Fruit fly (Drosophila melanogaster): ENCODE results near the gene tw.

Gene tw

dm6 chrX:792923-793322 lies 8.4 kb downstream of the tw start, which contains the start of gene CG16989:
Gene CG16989 (plus strand): TSS chrX:793147.
- TF ChIP-seq lola (GFP tag; optimal IDR thresholded peaks at IDR 0.05) (no peak), usp (GFP tag; optimal IDR thresholded peaks at IDR 0.05) (no peak), Hr83 (GFP tag; optimal IDR thresholded peaks at IDR 0.05; ENCODE audit: poor library complexity, severe bottlenecking) (no peak), foxo (GFP tag; optimal IDR thresholded peaks at IDR 0.05) (no peak), Rel (GFP tag; optimal IDR thresholded peaks at IDR 0.05) (no peak), Rel (tag; optimal IDR thresholded peaks at IDR 0.05) (no peak), psq (GFP tag; optimal IDR thresholded peaks at IDR 0.05) (no peak)

- TF ChIP-seq Rel (GFP tag; optimal IDR thresholded peaks at IDR 0.05) (no peak), Rel (tag; optimal IDR thresholded peaks at IDR 0.05) (peak; percentile 75), dmrt93B (GFP tag; optimal IDR thresholded peaks at IDR 0.05) (no peak), N (GFP tag; optimal IDR thresholded peaks at IDR 0.05) (no peak), foxo (GFP tag; optimal IDR thresholded peaks at IDR 0.05) (peak; percentile 32 to 63), CG32264 (GFP tag; optimal IDR thresholded peaks at IDR 0.05) (no peak), psq (GFP tag; optimal IDR thresholded peaks at IDR 0.05) (no peak), Dfd (GFP tag; optimal IDR thresholded peaks at IDR 0.05) (no peak), tai (GFP tag; optimal IDR thresholded peaks at IDR 0.05) (no peak), Jra (GFP tag; optimal IDR thresholded peaks at IDR 0.05) (no peak), dsf (GFP tag; optimal IDR thresholded peaks at IDR 0.05; ENCODE audit: borderline replicate concordance) (no peak), CrebA (GFP tag; optimal IDR thresholded peaks at IDR 0.05; ENCODE audit: borderline replicate concordance) (no peak), sv (GFP tag; optimal IDR thresholded peaks at IDR 0.05) (no peak), Hr78 (GFP tag; optimal IDR thresholded peaks at IDR 0.05) (no peak), CG9705 (GFP tag; optimal IDR thresholded peaks at IDR 0.05) (no peak), usp (GFP tag; optimal IDR thresholded peaks at IDR 0.05) (no peak), Dif (GFP tag; optimal IDR thresholded peaks at IDR 0.05; ENCODE audit: partially characterized antibody) (peak; percentile 37), Sp1 (GFP tag; optimal IDR thresholded peaks at IDR 0.05) (peak; percentile 36), brk (GFP tag; optimal IDR thresholded peaks at IDR 0.05) (no peak), Mio (GFP tag; optimal IDR thresholded peaks at IDR 0.05) (no peak), Vsx2 (GFP tag; optimal IDR thresholded peaks at IDR 0.05; ENCODE audit: partially characterized antibody) (no peak), Hnf4 (GFP tag; optimal IDR thresholded peaks at IDR 0.05) (no peak), rgr (GFP tag; optimal IDR thresholded peaks at IDR 0.05) (peak; percentile 36), h (GFP tag; optimal IDR thresholded peaks at IDR 0.05) (peak; percentile 26), GATAd (GFP tag; optimal IDR thresholded peaks at IDR 0.05) (no peak), lola (GFP tag; optimal IDR thresholded peaks at IDR 0.05) (no peak), fru (GFP tag; optimal IDR thresholded peaks at IDR 0.05) (peak; percentile 89), br (GFP tag; optimal IDR thresholded peaks at IDR 0.05) (peak; percentile 45), jim (GFP tag; optimal IDR thresholded peaks at IDR 0.05) (no peak), dl (GFP tag; optimal IDR thresholded peaks at IDR 0.05; ENCODE audit: insufficient read depth in 1 of 2, partially characterized antibody in 2 of 2) (no peak), Myc (optimal IDR thresholded peaks at IDR 0.05) (peak; percentile 46), ey (GFP tag; optimal IDR thresholded peaks at IDR 0.05) (peak; percentile 3), HLH106 (tag; optimal IDR thresholded peaks at IDR 0.05) (peak; percentile 1), sage (GFP tag; optimal IDR thresholded peaks at IDR 0.05) (no peak), Hr83 (GFP tag; optimal IDR thresholded peaks at IDR 0.05; ENCODE audit: poor library complexity, severe bottlenecking) (peak; percentile 46), Abd-B (GFP tag; optimal IDR thresholded peaks at IDR 0.05) (no peak), pan (optimal IDR thresholded peaks at IDR 0.05) (no peak), OdsH (GFP tag; optimal IDR thresholded peaks at IDR 0.05) (no peak), woc (GFP tag; optimal IDR thresholded peaks at IDR 0.05) (peak; percentile 94)
These were observed 11.9 kb downstream of the tw start for dm6 chrX:796397-796989.
